Worm (Caenorhabditis elegans) whole organism, L2 larva: ENCODE data around the gene fbxa-13.

Experiments used
- R02D3.7 ChIP-seq: fragments of 150-350 bp; optimal IDR thresholded peaks from 2 replicates; lab custom pipeline; 2014; ENCODE audit warnings: missing biosample characterization, missing genetic modification characterization
- ZK546.5 ChIP-seq: sonication (generic microtip); optimal IDR thresholded peaks from 2 replicates; lab custom pipeline; 2017; ENCODE audit warnings: missing biosample characterization, missing genetic modification characterization
- alr-1 ChIP-seq: fragments of 150-350 bp; optimal IDR thresholded peaks from 2 replicates; lab custom pipeline; 2014; ENCODE audit warnings: missing biosample characterization, missing genetic modification characterization
- aly-2 ChIP-seq: fragments of 150-350 bp; optimal IDR thresholded peaks from 2 replicates; lab custom pipeline; 2014; ENCODE audit warnings: missing biosample characterization, missing genetic modification characterization
- blmp-1 ChIP-seq: sonication (generic microtip); optimal IDR thresholded peaks from 2 replicates; lab custom pipeline; 2017; ENCODE audit warnings: missing genetic modification characterization, mild to moderate bottlenecking, missing compliant biosample characterization, antibody characterized with exemption, moderate library complexity; ENCODE audit not compliant: insufficient read depth
- ceh-82 ChIP-seq: fragments of 150-350 bp; optimal IDR thresholded peaks from 2 replicates; lab custom pipeline; 2014; ENCODE audit warnings: missing biosample characterization, missing genetic modification characterization
- crh-2 ChIP-seq: sonication (generic microtip); optimal IDR thresholded peaks from 2 replicates; lab custom pipeline; 2017; ENCODE audit warnings: missing biosample characterization, missing genetic modification characterization
- dmd-4 ChIP-seq: sonication (generic microtip); optimal IDR thresholded peaks from 2 replicates; lab custom pipeline; 2017; ENCODE audit warnings: missing biosample characterization, missing genetic modification characterization
- elt-3 ChIP-seq: sonication (generic microtip); optimal IDR thresholded peaks from 2 replicates; lab custom pipeline; 2017; ENCODE audit warnings: missing biosample characterization, missing genetic modification characterization
- fos-1 ChIP-seq: fragments of 150-350 bp; optimal IDR thresholded peaks from 2 replicates; lab custom pipeline; 2014; ENCODE audit warnings: missing biosample characterization, missing genetic modification characterization
- gmeb-1 ChIP-seq: fragments of 150-350 bp; optimal IDR thresholded peaks from 2 replicates; lab custom pipeline; 2014; ENCODE audit warnings: missing biosample characterization, missing genetic modification characterization
- lin-13 ChIP-seq: fragments of 150-350 bp; optimal IDR thresholded peaks from 2 replicates; lab custom pipeline; 2014; ENCODE audit warnings: missing biosample characterization, missing genetic modification reagents, missing genetic modification characterization
- lin-39 ChIP-seq: fragments of 150-350 bp; optimal IDR thresholded peaks from 2 replicates; lab custom pipeline; 2014; ENCODE audit warnings: missing biosample characterization, missing genetic modification reagents, missing genetic modification characterization
- mab-5 ChIP-seq: fragments of 150-350 bp; optimal IDR thresholded peaks from 2 replicates; lab custom pipeline; 2014; ENCODE audit warnings: missing biosample characterization, missing genetic modification characterization
- mdl-1 ChIP-seq, 2 experiments: fragments of 150-350 bp in 1 of 2; sonication (generic microtip) in 1 of 2; optimal IDR thresholded peaks; 2 replicates each; lab custom pipeline; 2017; ENCODE audit warnings: missing biosample characterization in 2 of 2, missing genetic modification characterization in 2 of 2
- nhr-10 ChIP-seq: sonication (generic microtip); optimal IDR thresholded peaks from 2 replicates; lab custom pipeline; 2017; ENCODE audit warnings: missing biosample characterization, missing genetic modification characterization
- nhr-11 ChIP-seq: fragments of 150-350 bp; optimal IDR thresholded peaks from 2 replicates; lab custom pipeline; 2014; ENCODE audit warnings: missing biosample characterization, missing genetic modification characterization
- nhr-12 ChIP-seq: fragments of 150-350 bp; optimal IDR thresholded peaks from 2 replicates; lab custom pipeline; 2014; ENCODE audit warnings: missing biosample characterization, missing genetic modification characterization
- nhr-129 ChIP-seq: fragments of 150-350 bp; optimal IDR thresholded peaks from 2 replicates; lab custom pipeline; 2014; ENCODE audit warnings: missing biosample characterization, missing genetic modification characterization
- nhr-21 ChIP-seq: fragments of 150-350 bp; optimal IDR thresholded peaks from 2 replicates; lab custom pipeline; 2014; ENCODE audit warnings: missing biosample characterization, missing genetic modification characterization
- nhr-23 ChIP-seq: fragments of 150-350 bp; optimal IDR thresholded peaks from 2 replicates; lab custom pipeline; 2014; ENCODE audit warnings: missing biosample characterization, missing genetic modification reagents, missing genetic modification characterization
- nhr-237 ChIP-seq: fragments of 150-350 bp; optimal IDR thresholded peaks from 2 replicates; lab custom pipeline; 2014; ENCODE audit warnings: missing biosample characterization, missing genetic modification characterization
- nhr-25 ChIP-seq: fragments of 150-350 bp; sonication (generic microtip); optimal IDR thresholded peaks from 3 replicates; lab custom pipeline; 2014; ENCODE audit warnings: missing biosample characterization, missing genetic modification characterization
- nhr-6 ChIP-seq: fragments of 150-350 bp; optimal IDR thresholded peaks from 2 replicates; lab custom pipeline; 2014; ENCODE audit warnings: missing biosample characterization, missing genetic modification characterization
- nhr-77 ChIP-seq: fragments of 150-350 bp; optimal IDR thresholded peaks from 2 replicates; lab custom pipeline; 2014; ENCODE audit warnings: missing biosample characterization, missing genetic modification characterization
- skn-1 ChIP-seq: sonication (generic microtip); optimal IDR thresholded peaks from 2 replicates; lab custom pipeline; 2017; ENCODE audit warnings: missing biosample characterization, missing genetic modification characterization
- sma-9 ChIP-seq, 2 experiments: fragments of 150-350 bp in 1 of 2; sonication (generic microtip) in 1 of 2; optimal IDR thresholded peaks; 2 replicates each; lab custom pipeline; 2014 to 2016; ENCODE audit warnings: missing genetic modification characterization in 2 of 2, mild to moderate bottlenecking in 1 of 2, missing biosample characterization in 1 of 2, missing compliant biosample characterization in 1 of 2, missing genetic modification reagents in 1 of 2, moderate library complexity in 1 of 2
- unc-55 ChIP-seq: fragments of 150-350 bp; sonication (generic microtip); optimal IDR thresholded peaks from 3 replicates; lab custom pipeline; 2014; ENCODE audit warnings: missing biosample characterization, missing genetic modification reagents, missing genetic modification characterization
- unc-62 ChIP-seq: fragments of 150-350 bp; optimal IDR thresholded peaks from 2 replicates; lab custom pipeline; 2014; ENCODE audit warnings: missing biosample characterization, missing genetic modification reagents, missing genetic modification characterization
- ztf-1 ChIP-seq: fragments of 200-800 bp; sonication (Bioruptor generic); conservative IDR thresholded peaks from 2 replicates; pipeline ENCODE4 v1.3.6; 2022; ENCODE audit warnings: missing genetic modification characterization, missing compliant biosample characterization
- ztf-11 ChIP-seq: sonication (generic microtip); optimal IDR thresholded peaks from 2 replicates; lab custom pipeline; 2017; ENCODE audit warnings: missing biosample characterization, missing genetic modification characterization
- ztf-4 ChIP-seq: fragments of 150-350 bp; optimal IDR thresholded peaks from 2 replicates; lab custom pipeline; 2014; ENCODE audit warnings: missing biosample characterization, missing genetic modification characterization

fbxa-13 gene

DNA sequence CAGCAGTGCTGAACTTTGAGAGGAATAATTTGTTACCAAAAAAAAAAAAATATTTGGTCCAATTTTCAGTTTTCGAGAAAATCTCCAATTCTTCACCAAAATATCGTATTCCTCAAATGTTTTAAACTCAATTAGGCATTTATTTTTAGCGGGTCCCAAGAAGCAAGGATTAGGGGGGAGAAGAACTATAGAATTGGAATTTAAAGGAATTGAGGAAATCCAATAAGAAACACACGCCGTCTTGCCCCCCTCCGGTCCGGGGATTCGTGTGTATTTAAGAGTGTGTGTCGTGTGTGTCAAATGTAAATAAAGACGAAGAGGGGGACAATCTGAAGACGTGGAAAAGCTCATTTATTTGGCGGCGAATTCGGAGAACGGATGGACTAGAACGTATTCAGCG, 27.7 kb upstream of the fbxa-13 start:
- TF ChIP-seq nhr-6 (no peak), lin-39 (tag; lab: Kevin White, UChicago) (no peak), nhr-10 (tag; lab: Kevin White, UChicago) (no peak), aly-2 (tag; lab: Kevin White, UChicago) (no peak), lin-13 (no peak), mdl-1 (tag; optimal IDR thresholded peaks at IDR 0.05; lab: Kevin White, UChicago) (no peak), unc-55 (GFP tag; lab: Kevin White, UChicago) (no peak), ztf-4 (no peak), nhr-237 (tag; lab: Kevin White, UChicago) (no peak), blmp-1 (tag; lab: Kevin White, UChicago) (no peak), nhr-11 (no peak), ztf-1 (no peak), elt-3 (no peak), alr-1 (tag; lab: Kevin White, UChicago) (no peak)

DNA sequence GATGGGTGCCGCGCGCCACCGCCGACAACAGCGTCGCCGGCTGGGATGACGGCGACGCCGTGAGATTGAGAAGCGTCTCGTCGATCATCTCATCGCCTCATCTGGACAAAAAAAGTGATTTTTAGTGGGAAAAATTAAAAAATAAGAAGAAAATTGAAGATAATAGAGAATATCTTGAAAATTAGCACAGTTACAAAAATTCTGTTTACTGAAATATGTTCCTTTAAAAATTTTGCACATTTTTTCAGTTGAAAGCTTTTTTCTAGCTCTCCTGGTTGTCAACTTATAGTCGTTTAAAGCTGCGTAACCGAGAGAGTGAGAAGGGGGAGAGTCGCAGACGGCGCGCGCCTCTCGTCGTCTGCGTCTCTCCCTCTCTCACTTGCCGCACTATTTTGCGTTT, 27.3 kb upstream of the fbxa-13 start, which contains the start of gene ser-4:
ser-4 (minus strand) TSS at position 101 of the 400 bp plus-strand sequence.
- TF ChIP-seq blmp-1 (tag; lab: Kevin White, UChicago) = no peak
- TF ChIP-seq nhr-11 = no peak
- no peak for TF ChIP-seq sma-9 (GFP tag; optimal IDR thresholded peaks at IDR 0.05; lab: Kevin White, UChicago)
- TF ChIP-seq sma-9 (tag; optimal IDR thresholded peaks at IDR 0.05; lab: Kevin White, UChicago) = no peak
- TF ChIP-seq, all 48 proteins: peak for 0

DNA sequence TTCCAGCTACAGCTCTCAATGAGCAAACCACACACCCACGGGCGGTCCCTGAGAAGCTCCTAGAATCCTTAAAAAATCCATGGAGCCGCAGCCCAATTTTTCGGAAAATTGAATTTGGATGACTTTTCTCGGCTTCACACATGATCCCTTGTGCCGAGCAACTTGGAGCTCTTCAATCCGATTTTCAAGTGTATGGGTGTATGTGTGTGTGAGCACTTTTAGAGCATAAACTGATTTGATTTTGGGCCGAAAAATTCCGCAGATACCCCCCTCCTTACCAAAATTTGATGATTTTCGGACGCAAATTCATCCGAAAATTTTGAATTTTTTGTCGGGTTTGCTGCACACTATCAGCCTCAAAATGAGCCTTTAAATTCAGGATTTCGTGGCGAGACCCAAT, 26.2 kb upstream of the fbxa-13 start:
- TF ChIP-seq nhr-23 (tag; lab: Kevin White, UChicago) (no peak), unc-62 (no peak), mab-5 (tag; lab: Kevin White, UChicago) (no peak), nhr-25 (no peak), aly-2 (tag; lab: Kevin White, UChicago) (no peak), gmeb-1 (tag; lab: Kevin White, UChicago) (no peak), fos-1 (no peak), sma-9 (GFP tag; optimal IDR thresholded peaks at IDR 0.05; lab: Kevin White, UChicago) (no peak), sma-9 (tag; optimal IDR thresholded peaks at IDR 0.05; lab: Kevin White, UChicago) (no peak), crh-2 (tag; lab: Kevin White, UChicago) (no peak), nhr-237 (tag; lab: Kevin White, UChicago) (no peak)

DNA sequence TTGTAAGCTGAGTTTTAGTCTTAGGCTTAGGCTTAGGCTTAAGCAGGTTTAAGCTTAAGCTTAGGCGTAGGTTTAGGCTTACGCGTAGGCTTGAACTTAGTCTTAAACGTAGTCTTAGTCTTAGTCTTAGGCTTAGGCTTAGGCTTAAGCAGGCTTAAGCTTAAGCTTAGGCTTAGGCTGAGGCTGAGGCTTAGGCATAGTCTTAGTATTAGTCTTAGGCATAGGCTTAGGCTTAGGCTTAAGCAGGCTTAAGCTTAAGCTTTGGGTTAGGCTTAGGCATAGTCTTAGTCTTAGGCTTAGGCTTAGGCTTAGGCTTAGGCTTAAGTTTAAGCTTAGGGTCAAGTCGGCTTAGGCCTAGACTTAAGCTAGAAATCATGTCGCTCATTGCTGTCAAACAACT, 13.1 kb upstream of the fbxa-13 start:
- TF ChIP-seq ZK546.5 (no peak), nhr-129 (tag; lab: Kevin White, UChicago) (no peak), ceh-82 (no peak), skn-1 (no peak)

DNA sequence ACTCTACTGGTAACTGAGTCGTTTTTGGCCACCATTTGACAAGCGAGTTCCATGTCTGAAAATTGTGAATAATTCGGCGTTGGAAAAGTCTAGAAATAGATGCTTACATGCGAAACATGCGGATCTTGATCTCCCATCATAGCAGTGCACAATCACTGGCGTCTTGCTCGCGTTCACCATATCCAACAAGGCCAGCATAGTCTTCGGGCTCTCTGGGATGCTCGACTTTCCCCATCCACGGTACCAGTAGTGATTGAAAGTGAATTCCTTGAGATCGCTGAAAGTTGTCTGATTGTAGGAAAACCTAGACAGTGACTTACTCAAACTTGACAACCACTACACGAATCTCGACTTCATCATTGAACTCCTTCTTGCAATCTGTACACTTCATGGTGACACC, 12.1 kb upstream of the fbxa-13 start:
- no peak for TF ChIP-seq R02D3.7 (tag; lab: Kevin White, UChicago)
- no peak for TF ChIP-seq nhr-21 (tag; lab: Kevin White, UChicago)
- TF ChIP-seq ceh-82 = no peak
- TF ChIP-seq gmeb-1 (tag; lab: Kevin White, UChicago) = no peak
- TF ChIP-seq aly-2 (tag; lab: Kevin White, UChicago) = no peak
- TF ChIP-seq dmd-4 (tag; lab: Kevin White, UChicago) = no peak
- TF ChIP-seq, all 48 proteins: peak for 0

DNA sequence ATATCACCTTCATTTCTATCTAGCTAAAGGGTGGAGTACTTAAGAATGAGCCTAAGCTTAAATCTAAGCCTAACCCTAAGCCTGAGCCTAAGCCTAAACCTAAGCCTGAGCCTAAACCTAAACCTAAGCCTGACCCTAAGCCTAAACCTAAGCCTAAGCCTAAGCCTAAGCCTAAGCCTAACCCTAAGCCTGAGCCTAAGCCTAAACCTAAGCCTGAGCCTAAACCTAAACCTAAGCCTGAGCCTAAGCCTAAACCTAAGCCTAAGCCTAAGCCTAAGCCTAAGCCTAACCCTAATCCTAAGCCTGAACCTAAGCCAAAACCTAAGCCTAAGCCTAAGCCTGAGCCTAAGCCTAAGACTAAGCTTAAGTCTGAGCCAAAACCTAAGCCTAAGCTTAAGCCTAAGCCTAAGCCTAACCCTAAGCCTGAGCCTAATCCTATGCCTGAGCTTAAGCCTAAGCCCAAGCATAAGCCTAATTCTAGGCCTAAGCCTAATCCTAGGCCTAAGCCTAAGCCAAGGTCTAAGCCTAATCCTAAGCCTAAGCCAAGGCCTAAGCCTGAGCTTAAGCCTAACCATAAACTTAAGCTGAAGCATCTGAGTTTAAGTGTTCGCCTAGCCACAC, 8.4 kb upstream of the fbxa-13 start:
- TF ChIP-seq nhr-77 (tag; lab: Kevin White, UChicago) (no peak), sma-9 (GFP tag; optimal IDR thresholded peaks at IDR 0.05; lab: Kevin White, UChicago) (no peak), sma-9 (tag; optimal IDR thresholded peaks at IDR 0.05; lab: Kevin White, UChicago) (no peak), mab-5 (tag; lab: Kevin White, UChicago) (no peak), nhr-12 (tag; lab: Kevin White, UChicago) (no peak), ZK546.5 (no peak), nhr-237 (tag; lab: Kevin White, UChicago) (no peak), ztf-11 (tag; lab: Kevin White, UChicago) (no peak), fos-1 (no peak), lin-13 (no peak), R02D3.7 (tag; lab: Kevin White, UChicago) (no peak)
- TF ChIP-seq, all 48 proteins: peak for 0
